1 fruit fly cellular context compared by ENCODE assay signal in the genomic region with DNA sequence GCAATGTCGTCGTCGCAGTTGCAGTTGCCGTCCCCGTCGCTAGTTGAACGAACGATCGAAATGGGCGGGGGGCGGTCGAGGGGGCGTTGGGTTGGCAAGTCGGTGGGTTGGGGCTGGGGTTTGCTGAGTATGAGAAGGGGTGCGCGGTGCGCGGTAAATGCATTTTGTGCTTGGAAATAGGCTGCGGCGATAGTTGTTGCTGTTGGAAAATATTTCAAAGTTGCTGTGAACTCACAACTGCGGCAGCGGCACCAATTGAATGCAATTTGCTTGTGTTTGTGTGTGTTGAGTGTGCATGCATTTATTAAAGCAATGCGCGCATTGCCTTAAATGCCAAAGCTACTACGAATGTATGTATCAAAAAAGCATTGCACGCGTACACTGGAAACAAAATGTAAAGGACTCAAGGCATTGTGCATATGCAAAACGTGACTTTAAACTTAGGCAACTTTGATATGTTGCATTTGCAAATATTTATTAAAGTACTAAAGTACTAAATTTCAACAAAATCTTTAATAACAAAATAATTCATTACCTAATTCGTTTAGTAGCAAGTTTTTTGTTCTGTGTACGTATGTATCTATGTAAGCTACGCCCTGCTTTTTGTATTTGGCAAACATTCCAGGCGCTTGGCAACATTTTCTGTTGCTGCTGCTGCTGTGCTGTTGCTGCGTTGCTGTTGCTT.
A peak's percentile ranks its signal among the peaks of the same experiment; 100 is the strongest.
TF ChIP-seq lines count a peak whose summit lies in the region.

No protein-coding gene starts in this region.

TF ChIP-seq in whole organism, embryonic, 481 proteins besides CTCF, POLR2A, EP300 and RAD21 (continued from another document):
- TF ChIP-seq D19A (tag; optimal IDR thresholded peaks at IDR 0.05; lab: Kevin White, UChicago) = peak; percentile 43
- TF ChIP-seq Atf6 (GFP tag; IDR thresholded peaks at IDR 0.05; lab: Robert Waterston, UW) = no peak
- no peak for TF ChIP-seq bbx (GFP tag; IDR thresholded peaks at IDR 0.05; lab: Robert Waterston, UW; ENCODE audit: partially characterized antibody)
- peak; percentile 33 for TF ChIP-seq CG15011 (GFP tag; optimal IDR thresholded peaks at IDR 0.05; lab: Kevin White, UChicago)
- no peak for TF ChIP-seq Hr39 (optimal IDR thresholded peaks at IDR 0.05; lab: Kevin White, UChicago)
- no peak for TF ChIP-seq Fer1 (GFP tag; optimal IDR thresholded peaks at IDR 0.05; lab: Kevin White, UChicago)
- no peak for TF ChIP-seq NfI (GFP tag; optimal IDR thresholded peaks at IDR 0.05; lab: Kevin White, UChicago)
- TF ChIP-seq sr (GFP tag; IDR thresholded peaks at IDR 0.05; lab: Robert Waterston, UW) = no peak
- no peak for TF ChIP-seq repo (GFP tag; optimal IDR thresholded peaks at IDR 0.05; lab: Kevin White, UChicago)
- no peak for TF ChIP-seq CG2120 (GFP tag; optimal IDR thresholded peaks at IDR 0.05; lab: Kevin White, UChicago)
- TF ChIP-seq CG2199 (GFP tag; IDR thresholded peaks at IDR 0.05; lab: Robert Waterston, UW) = peak; percentile 52; the same call in 1 of the 3 replicates
- TF ChIP-seq luna (GFP tag; optimal IDR thresholded peaks at IDR 0.05; lab: Kevin White, UChicago) = no peak
- peak; percentile 40 for TF ChIP-seq CG17829 (tag; optimal IDR thresholded peaks at IDR 0.05; lab: Kevin White, UChicago)
- TF ChIP-seq CG5180 (GFP tag; optimal IDR thresholded peaks at IDR 0.05; lab: Kevin White, UChicago) = no peak
- TF ChIP-seq tup (GFP tag; optimal IDR thresholded peaks at IDR 0.05; lab: Kevin White, UChicago) = no peak
- no peak for TF ChIP-seq Nf-YC (tag; optimal IDR thresholded peaks at IDR 0.05; lab: Kevin White, UChicago)
- TF ChIP-seq odd (GFP tag; optimal IDR thresholded peaks at IDR 0.05; lab: Kevin White, UChicago) = no peak
- peak; percentile 0 to 15 for TF ChIP-seq dpn (GFP tag; optimal IDR thresholded peaks at IDR 0.05; lab: Kevin White, UChicago)
- peak; percentile 58 for TF ChIP-seq ewg (GFP tag; optimal IDR thresholded peaks at IDR 0.05; lab: Kevin White, UChicago)
- no peak for TF ChIP-seq vvl (GFP tag; IDR thresholded peaks at IDR 0.05; lab: Robert Waterston, UW)
- no peak for TF ChIP-seq CG7372 (GFP tag; IDR thresholded peaks at IDR 0.05; lab: Robert Waterston, UW)
- no peak for TF ChIP-seq klu (GFP tag; IDR thresholded peaks at IDR 0.05; lab: Robert Waterston, UW)
- TF ChIP-seq insv (GFP tag; optimal IDR thresholded peaks at IDR 0.05; lab: Kevin White, UChicago) = no peak
- TF ChIP-seq CG34224 (GFP tag; IDR thresholded peaks at IDR 0.05; lab: Robert Waterston, UW; ENCODE audit: partially characterized antibody) = no peak
- TF ChIP-seq CG9876 (GFP tag; optimal IDR thresholded peaks at IDR 0.05; lab: Kevin White, UChicago) = no peak
- TF ChIP-seq Blimp-1 (GFP tag; optimal IDR thresholded peaks at IDR 0.05; lab: Kevin White, UChicago) = peak; percentile 62
- peak; percentile 77 for TF ChIP-seq CG1603 (tag; optimal IDR thresholded peaks at IDR 0.05; lab: Kevin White, UChicago)
- peak; percentile 34 for TF ChIP-seq CG4820 (GFP tag; optimal IDR thresholded peaks at IDR 0.05; lab: Kevin White, UChicago)
- TF ChIP-seq Gsc (GFP tag; IDR thresholded peaks at IDR 0.05; lab: Robert Waterston, UW) = no peak
- TF ChIP-seq CG12391 (tag; optimal IDR thresholded peaks at IDR 0.05; lab: Kevin White, UChicago) = peak; percentile 59
- no peak for TF ChIP-seq CG11560 (tag; IDR thresholded peaks at IDR 0.05; lab: Robert Waterston, UW)
- peak; percentile 6 for TF ChIP-seq ac (GFP tag; optimal IDR thresholded peaks at IDR 0.05; lab: Kevin White, UChicago)
- no peak for TF ChIP-seq CG13894 (tag; optimal IDR thresholded peaks at IDR 0.05; lab: Kevin White, UChicago)
- TF ChIP-seq lbe (GFP tag; optimal IDR thresholded peaks at IDR 0.05; lab: Kevin White, UChicago) = peak; percentile 29
- TF ChIP-seq crc (GFP tag; optimal IDR thresholded peaks at IDR 0.05; lab: Kevin White, UChicago) = no peak
- peak; percentile 14 for TF ChIP-seq CG30403 (GFP tag; optimal IDR thresholded peaks at IDR 0.05; lab: Kevin White, UChicago)
- peak; percentile 82 to 93 for TF ChIP-seq bsh (GFP tag; optimal IDR thresholded peaks at IDR 0.05; lab: Kevin White, UChicago)
- TF ChIP-seq CG2202 (tag; optimal IDR thresholded peaks at IDR 0.05; lab: Kevin White, UChicago) = peak; percentile 42
- TF ChIP-seq trem (tag; optimal IDR thresholded peaks at IDR 0.05; lab: Kevin White, UChicago) = peak; percentile 62
- peak; percentile 35; the same call in 1 of the 3 replicates for TF ChIP-seq gce (GFP tag; IDR thresholded peaks at IDR 0.05; lab: Robert Waterston, UW)
- no peak for TF ChIP-seq sc (optimal IDR thresholded peaks at IDR 0.05; lab: Kevin White, UChicago)
- peak; percentile 51 for TF ChIP-seq sc (GFP tag; optimal IDR thresholded peaks at IDR 0.05; lab: Kevin White, UChicago)
- no peak for TF ChIP-seq CG8924 (tag; optimal IDR thresholded peaks at IDR 0.05; lab: Kevin White, UChicago)
- no peak for TF ChIP-seq CG12769 (tag; optimal IDR thresholded peaks at IDR 0.05; lab: Kevin White, UChicago)
- TF ChIP-seq gcm2 (GFP tag; optimal IDR thresholded peaks at IDR 0.05; lab: Kevin White, UChicago) = peak; percentile 2
- TF ChIP-seq CG2712 (tag; optimal IDR thresholded peaks at IDR 0.05; lab: Kevin White, UChicago) = peak; percentile 61
- TF ChIP-seq HmgZ (tag; optimal IDR thresholded peaks at IDR 0.05; lab: Kevin White, UChicago) = no peak
- TF ChIP-seq Asciz (GFP tag; optimal IDR thresholded peaks at IDR 0.05; lab: Kevin White, UChicago) = peak; percentile 35
- TF ChIP-seq CG7839 (tag; optimal IDR thresholded peaks at IDR 0.05; lab: Kevin White, UChicago) = peak; percentile 69
- TF ChIP-seq Hr78 (GFP tag; optimal IDR thresholded peaks at IDR 0.05; lab: Kevin White, UChicago) = no peak
- no peak for TF ChIP-seq Dek (tag; optimal IDR thresholded peaks at IDR 0.05; lab: Kevin White, UChicago)
- TF ChIP-seq tx (GFP tag; optimal IDR thresholded peaks at IDR 0.05; lab: Kevin White, UChicago) = no peak
- TF ChIP-seq zfh2 (GFP tag; optimal IDR thresholded peaks at IDR 0.05; lab: Kevin White, UChicago) = no peak
- TF ChIP-seq cato (GFP tag; optimal IDR thresholded peaks at IDR 0.05; lab: Kevin White, UChicago; ENCODE audit: borderline replicate concordance) = no peak
